Worm (Caenorhabditis elegans) whole organism, L4 larva: ENCODE data around the gene F16B4.2.
A peak's percentile ranks its signal among the peaks of the same experiment; 100 is the strongest.

Experiments used
- D1046.2 ChIP-seq: fragments of 200-800 bp; sonication (Bioruptor generic); IDR thresholded peaks from 2 replicates; pipeline ENCODE4 v1.3.6; 2022; ENCODE audit warnings: missing genetic modification characterization, missing compliant biosample characterization
- F37D6.2 ChIP-seq: sonication (generic microtip); optimal IDR thresholded peaks from 2 replicates; lab custom pipeline; 2016; ENCODE audit warnings: mild to moderate bottlenecking, missing genetic modification characterization, missing compliant biosample characterization
- F44E2.7 ChIP-seq: fragments of 200-800 bp; sonication (Bioruptor generic); IDR thresholded peaks from 2 replicates; pipeline ENCODE4 v2.1.2; 2022; ENCODE audit warnings: missing genetic modification characterization, missing compliant biosample characterization
- F49E8.2 ChIP-seq: sonication (generic microtip); optimal IDR thresholded peaks from 2 replicates; lab custom pipeline; 2016; ENCODE audit warnings: missing compliant biosample characterization, mild to moderate bottlenecking, missing genetic modification characterization, borderline replicate concordance
- R02D3.7 ChIP-seq: fragments of 150-350 bp; sonication (generic microtip); optimal IDR thresholded peaks from 3 replicates; lab custom pipeline; 2014; ENCODE audit warnings: missing biosample characterization, missing genetic modification characterization
- Y105C5A.15 ChIP-seq: fragments of 200-800 bp; sonication (Bioruptor generic); IDR thresholded peaks from 2 replicates; pipeline ENCODE4 v1.3.6; 2022; ENCODE audit warnings: missing genetic modification characterization, missing compliant biosample characterization
- Y5F2A.4 ChIP-seq: fragments of 200-800 bp; sonication (Bioruptor generic); optimal IDR thresholded peaks from 2 replicates; lab custom pipeline; 2018; ENCODE audit warnings: mild to moderate bottlenecking, missing genetic modification characterization, missing compliant biosample characterization
- aha-1 ChIP-seq: fragments of 150-350 bp; peaks from one replicate; lab custom pipeline; 2014; ENCODE audit warnings: missing biosample characterization, missing genetic modification characterization
- ceh-32 ChIP-seq: sonication (generic microtip); optimal IDR thresholded peaks from 2 replicates; lab custom pipeline; 2016; ENCODE audit warnings: mild to moderate bottlenecking, missing genetic modification characterization, missing compliant biosample characterization; ENCODE audit not compliant: poor library complexity
- ceh-82 ChIP-seq: sonication (generic microtip); optimal IDR thresholded peaks from 2 replicates; lab custom pipeline; 2017; ENCODE audit warnings: missing biosample characterization, missing genetic modification characterization
- daf-16 ChIP-seq, 3 experiments: sonication (generic microtip); optimal IDR thresholded peaks; 2 replicates each; lab custom pipeline; 2016 to 2017; ENCODE audit warnings: missing genetic modification characterization in 3 of 3, missing genetic modification reagents in 3 of 3, mild to moderate bottlenecking in 2 of 3, missing compliant biosample characterization in 2 of 3, missing biosample characterization in 1 of 3, moderate library complexity in 1 of 3
- daf-8 ChIP-seq: fragments of 200-800 bp; sonication (Bioruptor generic); IDR thresholded peaks from 2 replicates; pipeline ENCODE4 v1.3.6; 2022; ENCODE audit warnings: missing genetic modification characterization, missing compliant biosample characterization
- dmd-6 ChIP-seq: fragments of 200-800 bp; sonication (Bioruptor generic); IDR thresholded peaks from 2 replicates; pipeline ENCODE4 v1.3.6; 2022; ENCODE audit warnings: missing genetic modification reagents, missing genetic modification characterization, missing compliant biosample characterization
- dmd-9 ChIP-seq: fragments of 200-800 bp; sonication (Bioruptor generic); IDR thresholded peaks from 2 replicates; pipeline ENCODE4 v1.3.6; 2022; ENCODE audit warnings: missing genetic modification reagents, missing genetic modification characterization, missing compliant biosample characterization
- dve-1 ChIP-seq: sonication (generic microtip); optimal IDR thresholded peaks from 2 replicates; lab custom pipeline; 2017; ENCODE audit warnings: antibody characterized with exemption, mild to moderate bottlenecking, missing genetic modification characterization, missing compliant biosample characterization; ENCODE audit not compliant: insufficient read depth
- hlh-11 ChIP-seq: fragments of 200-800 bp; sonication (Bioruptor generic); optimal IDR thresholded peaks from 2 replicates; lab custom pipeline; 2018; ENCODE audit warnings: mild to moderate bottlenecking, missing genetic modification characterization, missing compliant biosample characterization
- hlh-30 ChIP-seq: sonication (generic microtip); optimal IDR thresholded peaks from 2 replicates; lab custom pipeline; 2017; ENCODE audit warnings: antibody characterized with exemption, mild to moderate bottlenecking, missing genetic modification characterization, missing compliant biosample characterization; ENCODE audit not compliant: insufficient read depth
- lim-7 ChIP-seq: fragments of 200-800 bp; sonication (Bioruptor generic); IDR thresholded peaks from 2 replicates; pipeline ENCODE4 v1.3.6; 2022; ENCODE audit warnings: missing genetic modification characterization, missing compliant biosample characterization
- lin-29 ChIP-seq: fragments of 200-800 bp; sonication (Bioruptor generic); IDR thresholded peaks from 2 replicates; pipeline ENCODE4 v1.3.6; 2022; ENCODE audit warnings: missing genetic modification reagents, missing genetic modification characterization, missing compliant biosample characterization
- lin-38 ChIP-seq: fragments of 200-800 bp; sonication (Bioruptor generic); IDR thresholded peaks from 2 replicates; pipeline ENCODE4 v1.3.6; 2022; ENCODE audit warnings: missing genetic modification reagents, missing genetic modification characterization, missing compliant biosample characterization
- lin-39 ChIP-seq: fragments of 150-350 bp; optimal IDR thresholded peaks from 2 replicates; lab custom pipeline; 2014; ENCODE audit warnings: missing biosample characterization, missing genetic modification reagents, missing genetic modification characterization
- mdl-1 ChIP-seq, 2 experiments: fragments of 150-350 bp in 1 of 2; sonication (generic microtip) in 1 of 2; optimal IDR thresholded peaks; 2 replicates each; lab custom pipeline; 2014 to 2017; ENCODE audit warnings: missing biosample characterization in 2 of 2, missing genetic modification characterization in 2 of 2
- mdt-29 ChIP-seq: fragments of 200-800 bp; sonication (Bioruptor generic); IDR thresholded peaks from 2 replicates; pipeline ENCODE4 v1.3.6; 2022; ENCODE audit warnings: missing genetic modification reagents, missing genetic modification characterization, missing compliant biosample characterization
- mep-1 ChIP-seq: fragments of 150-350 bp; sonication (generic microtip); optimal IDR thresholded peaks from 3 replicates; lab custom pipeline; 2014; ENCODE audit warnings: missing biosample characterization, missing genetic modification characterization
- mes-2 ChIP-seq: sonication (generic microtip); optimal IDR thresholded peaks from 2 replicates; lab custom pipeline; 2016; ENCODE audit warnings: missing genotype, mild to moderate bottlenecking, missing genetic modification characterization, missing compliant biosample characterization; ENCODE audit not compliant: poor library complexity, severe bottlenecking
- mxl-3 ChIP-seq: fragments of 200-800 bp; sonication (Bioruptor generic); optimal IDR thresholded peaks from 2 replicates; lab custom pipeline; 2018; ENCODE audit warnings: mild to moderate bottlenecking, missing genetic modification characterization, missing compliant biosample characterization
- nhr-10 ChIP-seq: fragments of 150-350 bp; optimal IDR thresholded peaks from 2 replicates; lab custom pipeline; 2014; ENCODE audit warnings: missing biosample characterization, missing genetic modification characterization
- nhr-102 ChIP-seq: sonication (generic microtip); optimal IDR thresholded peaks from 2 replicates; lab custom pipeline; 2016; ENCODE audit warnings: mild to moderate bottlenecking, missing genetic modification characterization, moderate library complexity, missing compliant biosample characterization
- nhr-11 ChIP-seq: fragments of 150-350 bp; optimal IDR thresholded peaks from 2 replicates; lab custom pipeline; 2014; ENCODE audit warnings: missing biosample characterization, missing genetic modification characterization
- nhr-111 ChIP-seq: fragments of 200-800 bp; sonication (Bioruptor generic); optimal IDR thresholded peaks from 2 replicates; lab custom pipeline; 2018; ENCODE audit warnings: mild to moderate bottlenecking, missing genetic modification characterization, missing compliant biosample characterization
- nhr-25 ChIP-seq: sonication (generic microtip); optimal IDR thresholded peaks from 2 replicates; lab custom pipeline; 2017; ENCODE audit warnings: missing genetic modification characterization, mild to moderate bottlenecking, missing compliant biosample characterization, antibody characterized with exemption, moderate library complexity, borderline replicate concordance; ENCODE audit not compliant: insufficient read depth
- nhr-28 ChIP-seq: fragments of 150-350 bp; optimal IDR thresholded peaks from 2 replicates; lab custom pipeline; 2014; ENCODE audit warnings: missing biosample characterization, missing genetic modification characterization
- nhr-42 ChIP-seq: fragments of 200-800 bp; sonication (Bioruptor generic); IDR thresholded peaks from 2 replicates; pipeline ENCODE4 v1.3.6; 2022; ENCODE audit warnings: missing genetic modification characterization, missing compliant biosample characterization
- nhr-6 ChIP-seq: fragments of 150-350 bp; optimal IDR thresholded peaks from 2 replicates; lab custom pipeline; 2014; ENCODE audit warnings: missing biosample characterization, missing genetic modification characterization
- nhr-77 ChIP-seq: fragments of 150-350 bp; optimal IDR thresholded peaks from 2 replicates; lab custom pipeline; 2014; ENCODE audit warnings: missing biosample characterization, missing genetic modification characterization
- php-3 ChIP-seq: fragments of 200-800 bp; sonication (Bioruptor generic); IDR thresholded peaks from 2 replicates; pipeline ENCODE4 v1.3.6; 2022; ENCODE audit warnings: missing genetic modification reagents, missing genetic modification characterization, missing compliant biosample characterization
- snpc-1.2 ChIP-seq: fragments of 200-800 bp; sonication (Bioruptor generic); IDR thresholded peaks from 2 replicates; pipeline ENCODE4 v1.3.6; 2022; ENCODE audit warnings: missing genetic modification reagents, missing genetic modification characterization, missing compliant biosample characterization
- spr-3 ChIP-seq: fragments of 200-800 bp; sonication (Bioruptor generic); optimal IDR thresholded peaks from 2 replicates; lab custom pipeline; 2018; ENCODE audit warnings: mild to moderate bottlenecking, missing genetic modification characterization, missing compliant biosample characterization
- tra-1 ChIP-seq: fragments of 200-800 bp; sonication (Bioruptor generic); IDR thresholded peaks from 2 replicates; pipeline ENCODE4 v1.3.6; 2022; ENCODE audit warnings: missing genetic modification reagents, missing genetic modification characterization, missing compliant biosample characterization
- unc-39 ChIP-seq: sonication (generic microtip); optimal IDR thresholded peaks from 2 replicates; lab custom pipeline; 2017; ENCODE audit warnings: missing biosample characterization, missing genetic modification characterization
- unc-62 ChIP-seq, 3 experiments: fragments of 150-350 bp in 1 of 3; sonication (generic microtip); optimal IDR thresholded peaks in 2 of 3; peaks in 1 of 3; 1 replicate in 1 of 3; 2 replicates in 2 of 3; lab custom pipeline; 2014 to 2017; ENCODE audit warnings: missing biosample characterization in 3 of 3, missing genetic modification characterization in 3 of 3, missing genetic modification reagents in 3 of 3, missing genotype in 1 of 3
- zip-11 ChIP-seq: fragments of 200-800 bp; sonication (Bioruptor generic); IDR thresholded peaks from 2 replicates; pipeline ENCODE4 v1.3.6; 2022; ENCODE audit warnings: missing genetic modification characterization, missing compliant biosample characterization
- ztf-11 ChIP-seq: fragments of 150-350 bp; optimal IDR thresholded peaks from 2 replicates; lab custom pipeline; 2014; ENCODE audit warnings: missing biosample characterization, missing genetic modification characterization
- ztf-7 ChIP-seq: fragments of 150-350 bp; optimal IDR thresholded peaks from 2 replicates; lab custom pipeline; 2014; ENCODE audit warnings: missing biosample characterization, missing genetic modification characterization

Gene F16B4.2

ce11 chrV:1626720-1627119 lies 25.9 kb downstream of the F16B4.2 start, which contains the start of gene nhr-237:
nhr-237 (minus strand) TSS chrV:1626820.
- TF ChIP-seq lim-7 (GFP tag; lab: Robert Waterston, UW) (no peak), R02D3.7 (tag; lab: Kevin White, UChicago) (no peak), spr-3 (GFP tag; lab: Kevin White, UChicago) (no peak), lin-38 (no peak), ceh-32 (tag; lab: Kevin White, UChicago) (no peak), unc-39 (tag; lab: Kevin White, UChicago) (no peak), snpc-1.2 (GFP tag; lab: Robert Waterston, UW) (no peak), nhr-111 (GFP tag; lab: Kevin White, UChicago) (no peak), zip-11 (GFP tag; lab: Robert Waterston, UW) (no peak), unc-62 (GFP tag; optimal IDR thresholded peaks at IDR 0.05 in 1 of 2; lab: Kevin White, UChicago) (no peak), unc-62 (tag; optimal IDR thresholded peaks at IDR 0.05; lab: Kevin White, UChicago) (no peak), dmd-9 (GFP tag; lab: Robert Waterston, UW) (no peak), lin-39 (tag; lab: Kevin White, UChicago) (no peak)

DNA sequence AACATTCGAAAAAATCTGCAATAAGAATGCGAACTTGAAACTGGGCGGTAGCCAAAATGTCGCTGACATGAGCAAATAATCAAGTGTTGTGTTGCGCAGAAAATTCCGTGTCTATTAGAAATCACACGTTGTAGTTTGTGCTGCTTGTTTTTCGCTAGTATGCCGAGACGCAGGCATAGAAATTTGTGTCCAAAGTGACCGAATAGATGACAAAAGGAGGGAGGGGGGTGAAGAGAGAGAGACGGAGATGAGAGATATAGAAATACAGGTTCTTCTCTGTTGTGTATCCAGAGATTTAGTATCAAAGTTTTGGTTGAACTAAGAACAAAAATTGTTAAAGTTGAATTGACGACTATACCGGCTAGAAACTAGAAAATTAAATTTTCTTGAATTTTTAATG lies 26.4 kb downstream of the F16B4.2 start:
- TF ChIP-seq nhr-25 (tag; lab: Kevin White, UChicago): peak; percentile 32
- TF ChIP-seq aha-1: peak; percentile 25
- no peak for TF ChIP-seq F49E8.2 (tag; lab: Kevin White, UChicago)
- peak in 1 of 2 experiments; percentile 74 for TF ChIP-seq unc-62 (GFP tag; optimal IDR thresholded peaks at IDR 0.05 in 1 of 2; lab: Kevin White, UChicago)
- no peak for TF ChIP-seq unc-62 (tag; optimal IDR thresholded peaks at IDR 0.05; lab: Kevin White, UChicago)
- no peak for TF ChIP-seq php-3
- peak; percentile 40 for TF ChIP-seq hlh-11 (tag; lab: Kevin White, UChicago)
- peak; percentile 21 for TF ChIP-seq mes-2 (tag; lab: Kevin White, UChicago)
- TF ChIP-seq nhr-77 (tag; lab: Kevin White, UChicago): peak; percentile 95
- peak; percentile 23 for TF ChIP-seq mep-1 (tag; lab: Kevin White, UChicago)
- TF ChIP-seq mxl-3 (GFP tag; lab: Kevin White, UChicago): peak; percentile 23
- TF ChIP-seq nhr-28 (tag; lab: Kevin White, UChicago): peak; percentile 100
- peak; percentile 39 for TF ChIP-seq dmd-6 (GFP tag; lab: Robert Waterston, UW)
- no peak for TF ChIP-seq lim-7 (GFP tag; lab: Robert Waterston, UW)
- TF ChIP-seq D1046.2 (GFP tag; lab: Robert Waterston, UW): no peak
- TF ChIP-seq mdl-1 (tag; optimal IDR thresholded peaks at IDR 0.05; lab: Kevin White, UChicago): peak in 1 of 2 experiments; percentile 37
- peak; percentile 6 for TF ChIP-seq dve-1 (tag; lab: Kevin White, UChicago)
- TF ChIP-seq nhr-42 (GFP tag; lab: Robert Waterston, UW): peak; percentile 71; the same call in 1 of the 2 replicates
- TF ChIP-seq nhr-6 (tag; lab: Kevin White, UChicago): no peak
- TF ChIP-seq nhr-102 (tag; lab: Kevin White, UChicago): no peak
- TF ChIP-seq F44E2.7 (GFP tag; lab: Robert Waterston, UW): no peak
- TF ChIP-seq hlh-30 (tag; lab: Kevin White, UChicago): peak; percentile 55
- TF ChIP-seq, all 104 proteins: peak for 14

DNA sequence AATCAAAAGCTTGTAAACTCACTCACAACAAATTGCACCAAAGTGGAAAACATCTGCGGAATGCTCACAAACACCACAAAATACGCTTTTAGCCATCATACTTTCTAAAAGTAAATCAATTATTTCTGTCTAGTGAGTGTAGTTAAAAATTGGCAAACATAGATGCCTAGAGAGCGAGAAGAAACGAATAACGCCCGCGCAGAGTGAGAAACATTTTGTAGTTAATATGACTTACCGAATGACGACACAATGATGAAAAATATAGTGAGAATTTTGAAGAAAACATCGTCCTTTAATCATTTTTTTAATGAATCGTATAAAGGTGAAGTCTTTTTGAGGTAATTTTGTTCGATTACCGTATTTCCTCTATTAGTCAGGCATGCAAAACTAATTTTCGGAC lies 28.5 kb downstream of the F16B4.2 start, which contains the start of gene nhr-238:
Gene nhr-238 (minus strand): TSS at position 104 of the 400 bp plus-strand sequence.
- TF ChIP-seq ztf-11 (tag; lab: Kevin White, UChicago) (no peak), ceh-82 (no peak), nhr-10 (tag; lab: Kevin White, UChicago) (no peak), Y5F2A.4 (GFP tag; lab: Kevin White, UChicago) (no peak), lin-29 (GFP tag; lab: Robert Waterston, UW) (no peak), Y105C5A.15 (GFP tag; lab: Robert Waterston, UW) (no peak), daf-8 (GFP tag; lab: Robert Waterston, UW) (no peak), nhr-11 (tag; lab: Kevin White, UChicago) (no peak), unc-62 (GFP tag; optimal IDR thresholded peaks at IDR 0.05 in 1 of 2; lab: Kevin White, UChicago) (no peak), unc-62 (tag; optimal IDR thresholded peaks at IDR 0.05; lab: Kevin White, UChicago) (no peak), tra-1 (no peak), nhr-77 (tag; lab: Kevin White, UChicago) (peak; percentile 99), daf-16 (GFP tag; optimal IDR thresholded peaks at IDR 0.05; lab: Kevin White, UChicago) (no peak), daf-16 (tag; optimal IDR thresholded peaks at IDR 0.05; lab: Kevin White, UChicago) (peak; percentile 17), mdt-29 (GFP tag; lab: Robert Waterston, UW) (no peak), mxl-3 (GFP tag; lab: Kevin White, UChicago) (no peak), F37D6.2 (tag; lab: Kevin White, UChicago) (no peak), zip-11 (GFP tag; lab: Robert Waterston, UW) (no peak), nhr-6 (tag; lab: Kevin White, UChicago) (no peak), ztf-7 (tag; lab: Kevin White, UChicago) (peak; percentile 75), nhr-42 (GFP tag; lab: Robert Waterston, UW) (peak; percentile 85), ceh-32 (tag; lab: Kevin White, UChicago) (no peak), dve-1 (tag; lab: Kevin White, UChicago) (peak; percentile 44), hlh-30 (tag; lab: Kevin White, UChicago) (no peak), nhr-28 (tag; lab: Kevin White, UChicago) (peak; percentile 100)
